Worm (Caenorhabditis elegans) whole organism, late embryonic: ENCODE data around the gene F10E9.3.

Source experiments
- C38D4.7 ChIP-seq: fragments of 200-800 bp; sonication (Bioruptor generic); optimal IDR thresholded peaks from 2 replicates; lab custom pipeline; 2018; ENCODE audit warnings: mild to moderate bottlenecking, missing genetic modification characterization, moderate library complexity, missing compliant biosample characterization
- F13H6.1 ChIP-seq: sonication (generic microtip); optimal IDR thresholded peaks from 2 replicates; lab custom pipeline; 2016; ENCODE audit warnings: missing genetic modification characterization, missing compliant biosample characterization
- K02D7.2 ChIP-seq: sonication (generic microtip); optimal IDR thresholded peaks from 2 replicates; lab custom pipeline; 2017; ENCODE audit warnings: mild to moderate bottlenecking, missing genetic modification characterization, missing compliant biosample characterization
- ahr-1 ChIP-seq: sonication (generic microtip); optimal IDR thresholded peaks from 2 replicates; lab custom pipeline; 2016; ENCODE audit warnings: missing genetic modification characterization, missing compliant biosample characterization
- ama-1 ChIP-seq: fragments of 150-350 bp; optimal IDR thresholded peaks from 2 replicates; lab custom pipeline; 2014
- ceh-14 ChIP-seq: sonication (generic microtip); optimal IDR thresholded peaks from 2 replicates; lab custom pipeline; 2016; ENCODE audit warnings: missing genotype, missing genetic modification characterization, missing compliant biosample characterization
- ceh-19 ChIP-seq: fragments of 200-800 bp; sonication (Bioruptor generic); optimal IDR thresholded peaks from 2 replicates; lab custom pipeline; 2018; ENCODE audit warnings: mild to moderate bottlenecking, missing genetic modification characterization, missing compliant biosample characterization
- ceh-2 ChIP-seq: sonication (generic microtip); optimal IDR thresholded peaks from 2 replicates; lab custom pipeline; 2016; ENCODE audit warnings: missing genotype, missing genetic modification characterization, missing compliant biosample characterization
- ceh-31 ChIP-seq: sonication (generic microtip); optimal IDR thresholded peaks from 2 replicates; lab custom pipeline; 2016; ENCODE audit warnings: missing genetic modification characterization, missing compliant biosample characterization
- ceh-34 ChIP-seq: sonication (generic microtip); optimal IDR thresholded peaks from 2 replicates; lab custom pipeline; 2016; ENCODE audit warnings: mild to moderate bottlenecking, missing genetic modification characterization, missing compliant biosample characterization
- ceh-45 ChIP-seq: fragments of 200-800 bp; sonication (Bioruptor generic); IDR thresholded peaks from 2 replicates; pipeline ENCODE4 v1.3.6; 2022; ENCODE audit warnings: missing genetic modification reagents, missing genetic modification characterization, missing compliant biosample characterization
- ceh-6 ChIP-seq: fragments of 200-800 bp; sonication (Bioruptor generic); optimal IDR thresholded peaks from 2 replicates; lab custom pipeline; 2018; ENCODE audit warnings: mild to moderate bottlenecking, missing genetic modification characterization, missing compliant biosample characterization
- ceh-9 ChIP-seq: sonication (generic microtip); optimal IDR thresholded peaks from 2 replicates; lab custom pipeline; 2016; ENCODE audit warnings: mild to moderate bottlenecking, missing genetic modification characterization, inconsistent platforms, missing compliant biosample characterization
- che-1 ChIP-seq: sonication (generic microtip); optimal IDR thresholded peaks from 2 replicates; lab custom pipeline; 2016; ENCODE audit warnings: mild to moderate bottlenecking, missing genetic modification characterization, missing compliant biosample characterization
- dmd-4 ChIP-seq: sonication (generic microtip); optimal IDR thresholded peaks from 2 replicates; lab custom pipeline; 2016; ENCODE audit warnings: borderline replicate concordance, missing genetic modification characterization, missing compliant biosample characterization
- dve-1 ChIP-seq: sonication (generic microtip); optimal IDR thresholded peaks from 2 replicates; lab custom pipeline; 2017; ENCODE audit warnings: antibody characterized with exemption, mild to moderate bottlenecking, missing genetic modification characterization, missing compliant biosample characterization
- elt-4 ChIP-seq: sonication (generic microtip); optimal IDR thresholded peaks from 2 replicates; lab custom pipeline; 2016; ENCODE audit warnings: missing genetic modification characterization, missing compliant biosample characterization
- fax-1 ChIP-seq: sonication (generic microtip); optimal IDR thresholded peaks from 2 replicates; lab custom pipeline; 2016; ENCODE audit warnings: missing genotype, missing genetic modification characterization, missing compliant biosample characterization
- fkh-6 ChIP-seq: sonication (generic microtip); optimal IDR thresholded peaks from 2 replicates; lab custom pipeline; 2016; ENCODE audit warnings: missing genetic modification characterization, missing compliant biosample characterization
- hlh-15 ChIP-seq: sonication (generic microtip); optimal IDR thresholded peaks from 2 replicates; lab custom pipeline; 2016; ENCODE audit warnings: missing genetic modification characterization, missing compliant biosample characterization
- hlh-30 ChIP-seq: sonication (generic microtip); optimal IDR thresholded peaks from 2 replicates; lab custom pipeline; 2017; ENCODE audit warnings: antibody characterized with exemption, missing genetic modification characterization, missing compliant biosample characterization; ENCODE audit not compliant: insufficient read depth
- hlh-6 ChIP-seq: sonication (generic microtip); optimal IDR thresholded peaks from 2 replicates; lab custom pipeline; 2016; ENCODE audit warnings: missing genotype, missing genetic modification characterization, missing compliant biosample characterization
- hlh-8 ChIP-seq: sonication (generic microtip); optimal IDR thresholded peaks from 2 replicates; lab custom pipeline; 2016; ENCODE audit warnings: missing genotype, missing genetic modification characterization, missing compliant biosample characterization
- lim-6 ChIP-seq: sonication (generic microtip); optimal IDR thresholded peaks from 2 replicates; lab custom pipeline; 2016; ENCODE audit warnings: missing genetic modification characterization, missing compliant biosample characterization
- madf-2 ChIP-seq: sonication (generic microtip); optimal IDR thresholded peaks from 2 replicates; lab custom pipeline; 2017; ENCODE audit warnings: missing genetic modification characterization, missing compliant biosample characterization
- mec-3 ChIP-seq: sonication (generic microtip); optimal IDR thresholded peaks from 2 replicates; lab custom pipeline; 2016; ENCODE audit warnings: borderline replicate concordance, missing genetic modification characterization, missing compliant biosample characterization
- nfya-1 ChIP-seq: sonication (generic microtip); optimal IDR thresholded peaks from 2 replicates; lab custom pipeline; 2017; ENCODE audit warnings: missing genetic modification characterization, mild to moderate bottlenecking, missing compliant biosample characterization, antibody characterized with exemption, moderate library complexity
- nhr-11 ChIP-seq: fragments of 150-350 bp; optimal IDR thresholded peaks from 2 replicates; lab custom pipeline; 2014; ENCODE audit warnings: missing biosample characterization, missing genetic modification characterization
- npax-4 ChIP-seq: sonication (generic microtip); optimal IDR thresholded peaks from 2 replicates; lab custom pipeline; 2016; ENCODE audit warnings: missing genetic modification characterization, missing compliant biosample characterization
- odd-2 ChIP-seq: sonication (generic microtip); optimal IDR thresholded peaks from 2 replicates; lab custom pipeline; 2017; ENCODE audit warnings: antibody characterized with exemption, mild to moderate bottlenecking, missing genetic modification characterization, missing compliant biosample characterization
- pag-3 ChIP-seq: sonication (generic microtip); optimal IDR thresholded peaks from 2 replicates; lab custom pipeline; 2016; ENCODE audit warnings: missing compliant biosample characterization, missing genetic modification characterization, borderline replicate concordance
- pat-9 ChIP-seq: fragments of 200-800 bp; sonication (Bioruptor generic); optimal IDR thresholded peaks from 2 replicates; lab custom pipeline; 2018; ENCODE audit warnings: mild to moderate bottlenecking, missing genetic modification characterization, moderate library complexity, missing compliant biosample characterization
- pqm-1 ChIP-seq: sonication (generic microtip); optimal IDR thresholded peaks from 2 replicates; lab custom pipeline; 2016; ENCODE audit warnings: missing genetic modification characterization, missing compliant biosample characterization
- sdc-2 ChIP-seq: sonication (generic microtip); optimal IDR thresholded peaks from 2 replicates; lab custom pipeline; 2016; ENCODE audit warnings: missing genotype, missing genetic modification characterization, missing compliant biosample characterization
- syd-9 ChIP-seq: sonication (generic microtip); optimal IDR thresholded peaks from 2 replicates; lab custom pipeline; 2016; ENCODE audit warnings: mild to moderate bottlenecking, missing genetic modification characterization, moderate library complexity, missing compliant biosample characterization
- tbx-2 ChIP-seq: sonication (generic microtip); optimal IDR thresholded peaks from 2 replicates; lab custom pipeline; 2016; ENCODE audit warnings: missing genetic modification characterization, missing compliant biosample characterization
- ttx-3 ChIP-seq: sonication (generic microtip); optimal IDR thresholded peaks from 2 replicates; lab custom pipeline; 2016; ENCODE audit warnings: missing genetic modification reagents, missing genetic modification characterization, missing compliant biosample characterization
- unc-3 ChIP-seq, 2 experiments: fragments of 200-800 bp in 1 of 2; sonication (Bioruptor generic) in 1 of 2; sonication (generic microtip) in 1 of 2; conservative IDR thresholded peaks in 1 of 2; optimal IDR thresholded peaks in 1 of 2; 2 replicates each; pipeline versions ENCODE4 v1.3.6 to Lab custom; 2016 to 2022; ENCODE audit warnings: missing compliant biosample characterization in 2 of 2, missing genetic modification characterization in 2 of 2, missing genetic modification reagents in 1 of 2
- unc-42 ChIP-seq: sonication (generic microtip); optimal IDR thresholded peaks from 2 replicates; lab custom pipeline; 2016; ENCODE audit warnings: missing genotype, missing genetic modification characterization, missing compliant biosample characterization
- unc-55 ChIP-seq: sonication (generic microtip); optimal IDR thresholded peaks from 2 replicates; lab custom pipeline; 2017; ENCODE audit warnings: missing biosample characterization, missing genetic modification reagents, missing genetic modification characterization
- unc-86 ChIP-seq: sonication (generic microtip); optimal IDR thresholded peaks from 2 replicates; lab custom pipeline; 2016; ENCODE audit warnings: missing genetic modification characterization, missing compliant biosample characterization
- zip-5 ChIP-seq: sonication (generic microtip); optimal IDR thresholded peaks from 2 replicates; lab custom pipeline; 2016; ENCODE audit warnings: missing genetic modification characterization, missing compliant biosample characterization
- ztf-16 ChIP-seq: sonication (generic microtip); optimal IDR thresholded peaks from 2 replicates; lab custom pipeline; 2017; ENCODE audit warnings: missing genetic modification characterization, missing compliant biosample characterization

F10E9.3 gene

ce11 chrIII:8319100-8319499 lies 8.3 kb downstream of the F10E9.3 start, which contains the start of gene F10E9.11 (continued):
- TF ChIP-seq mec-3 (tag; lab: Kevin White, UChicago), result peak; percentile 76
- peak; percentile 86 for TF ChIP-seq zip-5 (tag; lab: Kevin White, UChicago)
- peak; percentile 73 for TF ChIP-seq ceh-34 (tag; lab: Kevin White, UChicago)
- TF ChIP-seq hlh-30 (tag; lab: Kevin White, UChicago), result peak; percentile 13
- no peak for TF ChIP-seq unc-55 (GFP tag; lab: Kevin White, UChicago)
- TF ChIP-seq ceh-6 (GFP tag; lab: Kevin White, UChicago), result peak; percentile 8
- peak; percentile 53 for TF ChIP-seq sdc-2 (tag; lab: Kevin White, UChicago)
- TF ChIP-seq ztf-16 (tag; lab: Kevin White, UChicago), result peak; percentile 39
- no peak for TF ChIP-seq C38D4.7 (GFP tag; lab: Kevin White, UChicago)
- TF ChIP-seq dve-1 (tag; lab: Kevin White, UChicago), result no peak
- peak; percentile 48 for TF ChIP-seq pqm-1 (tag; lab: Kevin White, UChicago)
- TF ChIP-seq ahr-1, result peak; percentile 53
- TF ChIP-seq ama-1 (lab: Kevin White, UChicago), result no peak
- TF ChIP-seq ttx-3, result peak; percentile 43
- TF ChIP-seq F13H6.1 (tag; lab: Kevin White, UChicago), result peak; percentile 79
- peak; percentile 45 for TF ChIP-seq unc-86
- no peak for TF ChIP-seq hlh-15
- peak; percentile 56 for TF ChIP-seq fkh-6
- no peak for TF ChIP-seq che-1
- peak; percentile 41; the same call in 1 of the 2 replicates for TF ChIP-seq unc-3 (GFP tag; conservative IDR thresholded peaks at IDR 0.05; lab: Robert Waterston, UW)
- TF ChIP-seq unc-3 (tag; optimal IDR thresholded peaks at IDR 0.05; lab: Kevin White, UChicago), result peak; percentile 33
- TF ChIP-seq dmd-4 (tag; lab: Kevin White, UChicago), result peak; percentile 73
- no peak for TF ChIP-seq madf-2 (tag; lab: Kevin White, UChicago)
- no peak for TF ChIP-seq K02D7.2 (tag; lab: Kevin White, UChicago)
- TF ChIP-seq hlh-6 (tag; lab: Kevin White, UChicago), result peak; percentile 34
- peak; percentile 69 for TF ChIP-seq unc-42 (tag; lab: Kevin White, UChicago)
- TF ChIP-seq nfya-1 (tag; lab: Kevin White, UChicago), result peak; percentile 62
- no peak for TF ChIP-seq pat-9 (tag; lab: Kevin White, UChicago)
- peak; percentile 62 for TF ChIP-seq fax-1 (tag; lab: Kevin White, UChicago)

- TF ChIP-seq hlh-8 (tag; lab: Kevin White, UChicago) (no peak), ceh-14 (tag; lab: Kevin White, UChicago) (no peak), ceh-19 (GFP tag; lab: Kevin White, UChicago) (no peak), nhr-11 (no peak), npax-4 (no peak), ceh-31 (tag; lab: Kevin White, UChicago) (no peak), pag-3 (tag; lab: Kevin White, UChicago) (no peak), hlh-15 (no peak), odd-2 (tag; lab: Kevin White, UChicago) (no peak), ceh-9 (tag; lab: Kevin White, UChicago) (no peak), elt-4 (tag; lab: Kevin White, UChicago) (no peak)
These were observed 9.4 kb downstream of the F10E9.3 start, which contains the start of gene F10E9.10 for ce11 chrIII:8320183-8320582. F10E9.10 (minus strand) TSS chrIII:8320283.

ce11 chrIII:8321225-8321624 lies 10.4 kb downstream of the F10E9.3 start:
- TF ChIP-seq unc-55 (GFP tag; lab: Kevin White, UChicago) (no peak), elt-4 (tag; lab: Kevin White, UChicago) (no peak), ceh-2 (tag; lab: Kevin White, UChicago) (no peak), ceh-45 (GFP tag; lab: Robert Waterston, UW) (no peak), fax-1 (tag; lab: Kevin White, UChicago) (no peak), pqm-1 (tag; lab: Kevin White, UChicago) (no peak), unc-42 (tag; lab: Kevin White, UChicago) (no peak), unc-3 (GFP tag; conservative IDR thresholded peaks at IDR 0.05; lab: Robert Waterston, UW) (no peak), unc-3 (tag; optimal IDR thresholded peaks at IDR 0.05; lab: Kevin White, UChicago) (no peak), tbx-2 (tag; lab: Kevin White, UChicago) (no peak), che-1 (no peak), lim-6 (no peak), syd-9 (tag; lab: Kevin White, UChicago) (no peak), sdc-2 (tag; lab: Kevin White, UChicago) (no peak)
- TF ChIP-seq, all 69 proteins: peak for 0
